Fruit fly (Drosophila melanogaster) whole organism, embryonic: ENCODE results near the gene CG4820.
A peak's percentile ranks its signal among the peaks of the same experiment; 100 is the strongest.

ENCODE experiments used
- ATbp ChIP-seq: fragments of 200-800 bp; sonication (Bioruptor generic); optimal IDR thresholded peaks from 2 replicates; lab custom pipeline; 2017; ENCODE audit warnings: missing biosample characterization, mild to moderate bottlenecking, missing genetic modification characterization, missing genetic modification reagents
- CG10274 ChIP-seq: fragments of 200-800 bp; sonication (Bioruptor generic); optimal IDR thresholded peaks from 3 replicates; lab custom pipeline; 2017; ENCODE audit warnings: missing biosample characterization, mild to moderate bottlenecking, missing genetic modification characterization
- CG10654 ChIP-seq: fragments of 200-800 bp; sonication (Bioruptor generic); optimal IDR thresholded peaks from 2 replicates; lab custom pipeline; 2016; ENCODE audit warnings: missing biosample characterization, missing genetic modification characterization
- CG11085 ChIP-seq: fragments of 200-800 bp; sonication (Bioruptor generic); IDR thresholded peaks from 2 replicates; pipeline ENCODE4 v1.3.6; 2022; ENCODE audit warnings: missing biosample characterization, missing genetic modification characterization
- CG11456 ChIP-seq: fragments of 200-800 bp; sonication (Bioruptor generic); IDR thresholded peaks from 3 replicates; pipeline ENCODE4 v1.3.6; 2022; ENCODE audit warnings: missing biosample characterization, missing genetic modification characterization
- CG13123 ChIP-seq: fragments of 200-800 bp; sonication (Bioruptor generic); optimal IDR thresholded peaks from 2 replicates; lab custom pipeline; 2016; ENCODE audit warnings: missing biosample characterization, missing genetic modification characterization
- CG15479 ChIP-seq: fragments of 200-800 bp; sonication (Bioruptor generic); optimal IDR thresholded peaks from 3 replicates; lab custom pipeline; 2019; ENCODE audit warnings: missing biosample characterization, mild to moderate bottlenecking, missing genetic modification characterization, moderate library complexity
- CG17328 ChIP-seq: fragments of 200-800 bp; sonication (Bioruptor generic); IDR thresholded peaks from 2 replicates; pipeline ENCODE4 v1.3.6; 2022; ENCODE audit warnings: missing biosample characterization, missing genetic modification characterization
- CG17361 ChIP-seq: fragments of 200-800 bp; sonication (Bioruptor generic); IDR thresholded peaks from 3 replicates; pipeline ENCODE4 v1.3.6; 2022; ENCODE audit warnings: missing biosample characterization, missing genetic modification characterization
- CG17612 ChIP-seq: fragments of 200-800 bp; sonication (Bioruptor generic); IDR thresholded peaks from 2 replicates; pipeline ENCODE4 v1.3.6; 2022; ENCODE audit warnings: missing biosample characterization, missing genetic modification characterization
- CG17829 ChIP-seq: fragments of 200-800 bp; optimal IDR thresholded peaks from 2 replicates; lab custom pipeline; 2019; ENCODE audit warnings: missing biosample characterization, mild to moderate bottlenecking, missing genetic modification characterization, moderate library complexity
- CG2129 ChIP-seq: fragments of 200-800 bp; sonication (Bioruptor generic); IDR thresholded peaks from 2 replicates; pipeline ENCODE4 v1.3.6; 2022; ENCODE audit warnings: missing biosample characterization, missing genetic modification characterization; ENCODE audit not compliant: partially characterized antibody
- CG2678 ChIP-seq: fragments of 200-800 bp; sonication (Bioruptor generic); optimal IDR thresholded peaks from 3 replicates; lab custom pipeline; 2019; ENCODE audit warnings: missing biosample characterization, mild to moderate bottlenecking, missing genetic modification characterization, moderate library complexity
- CG3838 ChIP-seq: fragments of 200-800 bp; sonication (Bioruptor generic); optimal IDR thresholded peaks from 3 replicates; lab custom pipeline; 2016; ENCODE audit warnings: missing biosample characterization, missing genetic modification characterization
- CG42726 ChIP-seq: fragments of 200-800 bp; sonication (Bioruptor generic); IDR thresholded peaks from 2 replicates; pipeline ENCODE4 v1.3.6; 2022; ENCODE audit warnings: missing biosample characterization, missing genetic modification characterization; ENCODE audit not compliant: partially characterized antibody
- CG4424 ChIP-seq: fragments of 200-800 bp; sonication (Bioruptor generic); optimal IDR thresholded peaks from 3 replicates; lab custom pipeline; 2016; ENCODE audit warnings: missing biosample characterization, missing genetic modification characterization
- CG5953 ChIP-seq: fragments of 200-800 bp; sonication (Bioruptor generic); IDR thresholded peaks from 2 replicates; pipeline ENCODE4 v1.3.6; 2022; ENCODE audit warnings: missing biosample characterization, missing genetic modification characterization
- CG6854 ChIP-seq: fragments of 200-800 bp; sonication (Bioruptor generic); optimal IDR thresholded peaks from 3 replicates; lab custom pipeline; 2017; ENCODE audit warnings: missing biosample characterization, mild to moderate bottlenecking, missing genetic modification characterization
- CG7786 ChIP-seq: fragments of 200-800 bp; sonication (Bioruptor generic); optimal IDR thresholded peaks from 2 replicates; lab custom pipeline; 2016; ENCODE audit warnings: missing biosample characterization, missing genetic modification characterization
- CG7839 ChIP-seq: fragments of 200-800 bp; sonication (Bioruptor generic); optimal IDR thresholded peaks from 3 replicates; lab custom pipeline; 2018; ENCODE audit warnings: missing biosample characterization, mild to moderate bottlenecking, missing genetic modification characterization, moderate library complexity
- CG7987 ChIP-seq: fragments of 200-800 bp; sonication (Bioruptor generic); optimal IDR thresholded peaks from 2 replicates; lab custom pipeline; 2018; ENCODE audit warnings: missing biosample characterization, mild to moderate bottlenecking, missing genetic modification characterization, moderate library complexity
- CG9876 ChIP-seq: fragments of 200-800 bp; sonication (Bioruptor generic); optimal IDR thresholded peaks from 2 replicates; lab custom pipeline; 2016; ENCODE audit warnings: missing biosample characterization, missing genetic modification characterization
- Dad ChIP-seq: fragments of 200-800 bp; sonication (Bioruptor generic); optimal IDR thresholded peaks from 3 replicates; lab custom pipeline; 2016; ENCODE audit warnings: missing biosample characterization, missing genetic modification characterization
- Dek ChIP-seq: fragments of 200-800 bp; sonication (Bioruptor generic); optimal IDR thresholded peaks from 3 replicates; lab custom pipeline; 2019; ENCODE audit warnings: missing biosample characterization, mild to moderate bottlenecking, missing genetic modification characterization, moderate library complexity
- E2f1 ChIP-seq: fragments of 200-800 bp; sonication (Bioruptor generic); IDR thresholded peaks from 2 replicates; pipeline ENCODE4 v1.3.6; 2022; ENCODE audit warnings: missing biosample characterization, missing genetic modification characterization
- Fer1 ChIP-seq: fragments of 200-800 bp; sonication (Bioruptor generic); optimal IDR thresholded peaks from 2 replicates; lab custom pipeline; 2017; ENCODE audit warnings: missing biosample characterization, mild to moderate bottlenecking, missing genetic modification characterization
- Poxn ChIP-seq: fragments of 200-800 bp; sonication (Bioruptor generic); IDR thresholded peaks from 2 replicates; pipeline ENCODE4 v1.3.6; 2022; ENCODE audit warnings: missing biosample characterization, missing genetic modification characterization
- Ravus ChIP-seq: fragments of 200-800 bp; sonication (Bioruptor generic); IDR thresholded peaks from 2 replicates; pipeline ENCODE4 v1.3.6; 2022; ENCODE audit warnings: missing biosample characterization, missing genetic modification characterization
- Sin3A ChIP-seq: fragments of >200 bp; optimal IDR thresholded peaks from 2 replicates; lab custom pipeline; 2018
- Taf1 ChIP-seq: fragments of 200-800 bp; sonication (Bioruptor generic); IDR thresholded peaks from 2 replicates; pipeline ENCODE4 v1.3.6; 2022; ENCODE audit warnings: missing biosample characterization, missing genetic modification characterization
- Trl ChIP-seq, 3 experiments: fragments of >200 bp in 2 of 3; fragments of 200-800 bp in 1 of 3; sonication (Bioruptor generic) in 1 of 3; optimal IDR thresholded peaks; 2 replicates in 1 of 3; 3 replicates in 2 of 3; lab custom pipeline; 2016 to 2017; ENCODE audit warnings: missing biosample characterization in 1 of 3, missing genetic modification characterization in 1 of 3
- ap ChIP-seq: fragments of 200-800 bp; sonication (Bioruptor generic); IDR thresholded peaks from 2 replicates; pipeline ENCODE4 v1.3.6; 2022; ENCODE audit warnings: missing biosample characterization, missing genetic modification characterization
- az2 ChIP-seq: fragments of 200-800 bp; sonication (Bioruptor generic); optimal IDR thresholded peaks from 3 replicates; lab custom pipeline; 2016; ENCODE audit warnings: missing biosample characterization, missing genetic modification characterization
- cato ChIP-seq: fragments of 200-800 bp; sonication (Bioruptor generic); optimal IDR thresholded peaks from 2 replicates; lab custom pipeline; 2016; ENCODE audit warnings: missing biosample characterization, missing genetic modification characterization, borderline replicate concordance
- dpn ChIP-seq, 2 experiments: fragments of 200-800 bp; sonication (Bioruptor generic); optimal IDR thresholded peaks; 3 replicates each; lab custom pipeline; 2016; ENCODE audit warnings: missing biosample characterization in 2 of 2, missing genetic modification characterization in 2 of 2
- fd96Cb ChIP-seq: fragments of 200-800 bp; sonication (Bioruptor generic); optimal IDR thresholded peaks from 2 replicates; lab custom pipeline; 2018; ENCODE audit warnings: missing biosample characterization, mild to moderate bottlenecking, missing genetic modification characterization, moderate library complexity
- gcm2 ChIP-seq: fragments of 200-800 bp; sonication (Bioruptor generic); optimal IDR thresholded peaks from 2 replicates; lab custom pipeline; 2016; ENCODE audit warnings: missing biosample characterization, missing genetic modification characterization
- gro ChIP-seq: fragments of 200-800 bp; sonication (Bioruptor generic); optimal IDR thresholded peaks from 2 replicates; lab custom pipeline; 2016; ENCODE audit warnings: missing biosample characterization, missing genetic modification characterization
- gsb-n ChIP-seq: fragments of 200-800 bp; sonication (Bioruptor generic); optimal IDR thresholded peaks from 3 replicates; lab custom pipeline; 2018; ENCODE audit warnings: missing biosample characterization, mild to moderate bottlenecking, missing genetic modification characterization
- h ChIP-seq: fragments of >200 bp; optimal IDR thresholded peaks from 2 replicates; lab custom pipeline; 2017
- klu ChIP-seq: fragments of 200-800 bp; sonication (Bioruptor generic); IDR thresholded peaks from 2 replicates; pipeline ENCODE4 v1.3.6; 2022; ENCODE audit warnings: missing biosample characterization, missing genetic modification characterization
- lmd ChIP-seq: fragments of 200-800 bp; sonication (Bioruptor generic); IDR thresholded peaks from 2 replicates; pipeline ENCODE4 v1.3.6; 2022; ENCODE audit warnings: missing biosample characterization, missing genetic modification characterization
- nerfin-2 ChIP-seq: fragments of 200-800 bp; sonication (Bioruptor generic); IDR thresholded peaks from 2 replicates; pipeline ENCODE4 v1.3.6; 2022; ENCODE audit warnings: missing biosample characterization, missing genetic modification characterization; ENCODE audit not compliant: partially characterized antibody
- odd ChIP-seq: fragments of 200-800 bp; sonication (Bioruptor generic); optimal IDR thresholded peaks from 2 replicates; lab custom pipeline; 2017; ENCODE audit warnings: missing biosample characterization, mild to moderate bottlenecking, missing genetic modification characterization
- onecut ChIP-seq: fragments of 200-800 bp; sonication (Bioruptor generic); IDR thresholded peaks from 2 replicates; pipeline ENCODE4 v1.3.6; 2022; ENCODE audit warnings: missing biosample characterization, missing genetic modification characterization
- pum ChIP-seq: fragments of 200-800 bp; sonication (Bioruptor generic); optimal IDR thresholded peaks from 2 replicates; lab custom pipeline; 2016; ENCODE audit warnings: missing biosample characterization, missing genetic modification characterization
- sc ChIP-seq, 3 experiments: fragments of >200 bp in 2 of 3; fragments of 200-800 bp in 1 of 3; sonication (Bioruptor generic) in 1 of 3; optimal IDR thresholded peaks; 2 replicates in 2 of 3; 3 replicates in 1 of 3; lab custom pipeline; 2017; ENCODE audit warnings: mild to moderate bottlenecking in 1 of 3, missing biosample characterization in 1 of 3, missing genetic modification characterization in 1 of 3, missing genetic modification reagents in 1 of 3
- schlank ChIP-seq: fragments of 200-800 bp; sonication (Bioruptor generic); optimal IDR thresholded peaks from 2 replicates; lab custom pipeline; 2018; ENCODE audit warnings: missing biosample characterization, mild to moderate bottlenecking, missing genetic modification characterization
- slou ChIP-seq: fragments of 200-800 bp; sonication (Bioruptor generic); optimal IDR thresholded peaks from 3 replicates; lab custom pipeline; 2016; ENCODE audit warnings: missing biosample characterization, missing genetic modification characterization
- tna ChIP-seq: fragments of 200-800 bp; sonication (Bioruptor generic); IDR thresholded peaks from 2 replicates; pipeline ENCODE4 v1.3.6; 2022; ENCODE audit warnings: missing biosample characterization, missing genetic modification characterization; ENCODE audit not compliant: partially characterized antibody

Gene CG4820

DNA sequence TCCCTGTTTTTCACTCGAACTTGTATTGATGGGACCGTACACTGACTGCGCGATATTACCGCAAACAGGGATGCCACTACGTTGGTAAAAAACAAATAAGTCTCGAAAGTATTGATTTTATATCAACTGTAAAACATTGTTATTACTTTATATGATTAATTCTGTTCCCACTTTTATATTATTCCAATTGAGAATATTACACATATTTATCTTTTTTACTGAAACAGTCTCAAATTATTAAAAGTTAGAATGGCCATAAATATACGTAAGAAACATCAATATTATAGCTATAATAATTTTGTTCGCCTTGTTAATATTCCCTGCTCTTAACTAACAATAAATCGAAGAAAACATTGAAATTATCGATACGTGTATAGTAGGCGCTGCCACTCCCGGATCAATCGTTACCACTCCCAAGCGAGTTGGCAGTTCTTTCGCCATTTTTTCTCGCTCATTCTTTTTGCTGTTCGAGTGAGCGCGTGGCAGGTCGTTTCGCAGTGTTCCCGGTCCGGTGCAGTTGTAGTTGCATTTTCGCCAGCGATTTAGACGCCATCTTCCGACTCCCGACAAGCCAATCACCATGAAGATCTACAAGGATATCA, 6.4 kb upstream of the CG4820 start, which contains the start of the genes SdhC and Tctp (continued):
- TF ChIP-seq pum (GFP tag; lab: Kevin White, UChicago) = no peak
- no peak for TF ChIP-seq lmd (GFP tag; lab: Robert Waterston, UW)
- no peak for TF ChIP-seq ATbp (GFP tag; lab: Kevin White, UChicago)
- TF ChIP-seq Taf1 = no peak
- TF ChIP-seq CG4424 = peak; percentile 46
- TF ChIP-seq CG9876 (GFP tag; lab: Kevin White, UChicago) = no peak
- TF ChIP-seq CG6854 (GFP tag; lab: Kevin White, UChicago) = no peak
- no peak for TF ChIP-seq CG17612 (GFP tag; lab: Robert Waterston, UW)
- peak; percentile 74 for TF ChIP-seq Sin3A (lab: Kevin White, UChicago)
- peak; percentile 23; the same call in 2 of the 3 replicates for TF ChIP-seq CG11456 (GFP tag; lab: Robert Waterston, UW)
- TF ChIP-seq CG15479 (GFP tag; lab: Kevin White, UChicago) = no peak
- TF ChIP-seq CG5953 (GFP tag; lab: Robert Waterston, UW) = 0 out of 2 replicates have a peak, but pooled peaks have one; percentile 31
- TF ChIP-seq CG17829 (tag; lab: Kevin White, UChicago) = peak; percentile 59
- TF ChIP-seq CG7839 (tag; lab: Kevin White, UChicago) = peak; percentile 23
- TF ChIP-seq Trl (optimal IDR thresholded peaks at IDR 0.05; lab: Kevin White, UChicago) = peak in 1 of 2 experiments; percentile 15
- TF ChIP-seq Trl (GFP tag; optimal IDR thresholded peaks at IDR 0.05; lab: Kevin White, UChicago) = peak; percentile 51
- no peak for TF ChIP-seq klu (GFP tag; lab: Robert Waterston, UW)
- TF ChIP-seq CG10274 (GFP tag; lab: Kevin White, UChicago) = no peak
- TF ChIP-seq CG17328 (GFP tag; lab: Robert Waterston, UW) = no peak
- TF ChIP-seq nerfin-2 = no peak
- no peak for TF ChIP-seq gro
- no peak for TF ChIP-seq schlank
- TF ChIP-seq ap (GFP tag; lab: Robert Waterston, UW) = no peak
- TF ChIP-seq Dad = peak; percentile 9
- no peak for TF ChIP-seq gcm2 (GFP tag; lab: Kevin White, UChicago)
- no peak for TF ChIP-seq E2f1 (GFP tag; lab: Robert Waterston, UW)
- no peak for TF ChIP-seq Ravus (GFP tag; lab: Robert Waterston, UW)
- TF ChIP-seq sc (optimal IDR thresholded peaks at IDR 0.05; lab: Kevin White, UChicago) = no peak
- no peak for TF ChIP-seq sc (GFP tag; optimal IDR thresholded peaks at IDR 0.05; lab: Kevin White, UChicago)
- TF ChIP-seq onecut = peak; percentile 70
- TF ChIP-seq CG7987 (GFP tag; lab: Kevin White, UChicago) = no peak
- no peak for TF ChIP-seq cato
- TF ChIP-seq CG2129 (GFP tag; lab: Robert Waterston, UW) = no peak
- no peak for TF ChIP-seq CG3838 (GFP tag; lab: Kevin White, UChicago)
- TF ChIP-seq h (lab: Kevin White, UChicago) = no peak
- peak; percentile 40; the same call in 1 of the 2 replicates for TF ChIP-seq tna (GFP tag; lab: Robert Waterston, UW)
- TF ChIP-seq odd (GFP tag; lab: Kevin White, UChicago) = peak; percentile 5
- peak; percentile 40 for TF ChIP-seq CG13123 (GFP tag; lab: Kevin White, UChicago)
- TF ChIP-seq slou = peak; percentile 3
- TF ChIP-seq Fer1 (GFP tag; lab: Kevin White, UChicago) = peak; percentile 50
- TF ChIP-seq az2 (GFP tag; lab: Kevin White, UChicago) = peak; percentile 46
- TF ChIP-seq CG17361 (GFP tag; lab: Robert Waterston, UW) = peak; percentile 79
- TF ChIP-seq Poxn (GFP tag; lab: Robert Waterston, UW) = no peak
- TF ChIP-seq fd96Cb (tag; lab: Kevin White, UChicago) = no peak
- no peak for TF ChIP-seq CG7786 (GFP tag; lab: Kevin White, UChicago)
- peak; percentile 45 for TF ChIP-seq gsb-n (tag; lab: Kevin White, UChicago)
- peak; percentile 15 for TF ChIP-seq CG10654 (GFP tag; lab: Kevin White, UChicago)
- peak; percentile 52 for TF ChIP-seq Dek
- peak; percentile 52 for TF ChIP-seq CG2678 (tag; lab: Kevin White, UChicago)
- TF ChIP-seq CG11085 (GFP tag; lab: Robert Waterston, UW) = no peak
- TF ChIP-seq CG42726 = peak; percentile 57; the same call in 1 of the 2 replicates
- TF ChIP-seq dpn (GFP tag; optimal IDR thresholded peaks at IDR 0.05; lab: Kevin White, UChicago) = peak; percentile 32 to 36
